Worm (Caenorhabditis elegans) whole organism, L2 larva: Measurements from ENCODE around the gene pqn-36.

Experiments used
- aly-2 ChIP-seq: fragments of 150-350 bp; optimal IDR thresholded peaks from 2 replicates; lab custom pipeline; 2014; ENCODE audit warnings: missing biosample characterization, missing genetic modification characterization
- blmp-1 ChIP-seq: sonication (generic microtip); optimal IDR thresholded peaks from 2 replicates; lab custom pipeline; 2017; ENCODE audit warnings: missing genetic modification characterization, mild to moderate bottlenecking, missing compliant biosample characterization, antibody characterized with exemption, moderate library complexity; ENCODE audit not compliant: insufficient read depth
- egl-27 ChIP-seq: sonication (generic microtip); optimal IDR thresholded peaks from 3 replicates; lab custom pipeline; 2017; ENCODE audit warnings: missing biosample characterization, missing genetic modification reagents, missing genetic modification characterization
- lsy-2 ChIP-seq, 2 experiments: fragments of 150-350 bp in 1 of 2; sonication (generic microtip) in 1 of 2; optimal IDR thresholded peaks; 2 replicates each; lab custom pipeline; 2014 to 2017; ENCODE audit warnings: missing biosample characterization in 2 of 2, missing genetic modification characterization in 2 of 2

ce11 chrX:15415226-15415625, at the start of gene pqn-36:
- TF ChIP-seq aly-2 (tag; lab: Kevin White, UChicago) = no peak
- TF ChIP-seq egl-27 = no peak
- no peak for TF ChIP-seq blmp-1 (tag; lab: Kevin White, UChicago)
- TF ChIP-seq lsy-2 (tag; optimal IDR thresholded peaks at IDR 0.05; lab: Kevin White, UChicago) = no peak
